Fruit fly (Drosophila melanogaster) whole organism, embryonic: ENCODE measurements around the gene Dpm3.

Source experiments
- BEAF-32 ChIP-seq: fragments of 200-800 bp; sonication (Bioruptor generic); optimal IDR thresholded peaks from 3 replicates; lab custom pipeline; 2017; ENCODE audit warnings: missing biosample characterization, missing genetic modification characterization, mild to moderate bottlenecking, moderate library complexity, missing genetic modification reagents
- C15 ChIP-seq: fragments of 200-800 bp; sonication (Bioruptor generic); IDR thresholded peaks from 3 replicates; pipeline ENCODE4 v1.3.6; 2022; ENCODE audit warnings: missing biosample characterization, missing genetic modification characterization
- CG10366 ChIP-seq: fragments of 200-800 bp; sonication (Bioruptor generic); IDR thresholded peaks from 2 replicates; pipeline ENCODE4 v1.3.6; 2022; ENCODE audit warnings: missing biosample characterization, missing genetic modification characterization
- CG11085 ChIP-seq: fragments of 200-800 bp; sonication (Bioruptor generic); IDR thresholded peaks from 2 replicates; pipeline ENCODE4 v1.3.6; 2022; ENCODE audit warnings: missing biosample characterization, missing genetic modification characterization
- CG11247 ChIP-seq: fragments of 200-800 bp; sonication (Bioruptor generic); IDR thresholded peaks from 2 replicates; pipeline ENCODE4 v1.3.6; 2022; ENCODE audit warnings: missing biosample characterization, missing genetic modification characterization
- CG11456 ChIP-seq: fragments of 200-800 bp; sonication (Bioruptor generic); IDR thresholded peaks from 3 replicates; pipeline ENCODE4 v1.3.6; 2022; ENCODE audit warnings: missing biosample characterization, missing genetic modification characterization
- CG11504 ChIP-seq: fragments of 200-800 bp; sonication (Bioruptor generic); optimal IDR thresholded peaks from 3 replicates; lab custom pipeline; 2019; ENCODE audit warnings: missing biosample characterization, mild to moderate bottlenecking, missing genetic modification characterization, moderate library complexity
- CG12236 ChIP-seq: fragments of 200-800 bp; sonication (Bioruptor generic); optimal IDR thresholded peaks from 2 replicates; lab custom pipeline; 2016; ENCODE audit warnings: missing biosample characterization, missing genetic modification characterization
- CG13287 ChIP-seq: fragments of 200-800 bp; sonication (Bioruptor generic); IDR thresholded peaks from 2 replicates; pipeline ENCODE4 v1.3.6; 2022; ENCODE audit warnings: missing biosample characterization, missing genetic modification characterization; ENCODE audit not compliant: partially characterized antibody
- CG14710 ChIP-seq: fragments of 200-800 bp; sonication (Bioruptor generic); optimal IDR thresholded peaks from 3 replicates; lab custom pipeline; 2019; ENCODE audit warnings: missing biosample characterization, mild to moderate bottlenecking, missing genetic modification characterization, moderate library complexity
- CG16815 ChIP-seq: fragments of 200-800 bp; sonication (Bioruptor generic); optimal IDR thresholded peaks from 3 replicates; lab custom pipeline; 2017; ENCODE audit warnings: missing biosample characterization, mild to moderate bottlenecking, missing genetic modification characterization
- CG17186 ChIP-seq: fragments of 200-800 bp; sonication (Bioruptor generic); optimal IDR thresholded peaks from 3 replicates; lab custom pipeline; 2017; ENCODE audit warnings: missing biosample characterization, missing genetic modification reagents, missing genetic modification characterization
- CG18262 ChIP-seq: fragments of 200-800 bp; optimal IDR thresholded peaks from 3 replicates; lab custom pipeline; 2019; ENCODE audit warnings: missing biosample characterization, mild to moderate bottlenecking, missing genetic modification characterization, moderate library complexity
- CG18476 ChIP-seq: fragments of 200-800 bp; sonication (Bioruptor generic); optimal IDR thresholded peaks from 2 replicates; lab custom pipeline; 2016; ENCODE audit warnings: missing biosample characterization, mild to moderate bottlenecking, missing genetic modification characterization
- CG31365 ChIP-seq: fragments of 200-800 bp; sonication (Bioruptor generic); optimal IDR thresholded peaks from 2 replicates; lab custom pipeline; 2018; ENCODE audit warnings: missing biosample characterization, mild to moderate bottlenecking, missing genetic modification characterization
- CG7556 ChIP-seq: fragments of 200-800 bp; sonication (Bioruptor generic); optimal IDR thresholded peaks from 2 replicates; lab custom pipeline; 2017; ENCODE audit warnings: missing biosample characterization, mild to moderate bottlenecking, missing genetic modification characterization
- CrebB ChIP-seq: fragments of 200-800 bp; sonication (Bioruptor generic); optimal IDR thresholded peaks from 3 replicates; lab custom pipeline; 2018; ENCODE audit warnings: missing biosample characterization, mild to moderate bottlenecking, missing genetic modification characterization
- Dad ChIP-seq: fragments of 200-800 bp; sonication (Bioruptor generic); optimal IDR thresholded peaks from 3 replicates; lab custom pipeline; 2016; ENCODE audit warnings: missing biosample characterization, missing genetic modification characterization
- Deaf1 ChIP-seq: fragments of 200-800 bp; optimal IDR thresholded peaks from 3 replicates; lab custom pipeline; 2019; ENCODE audit warnings: missing biosample characterization, mild to moderate bottlenecking, missing genetic modification characterization, moderate library complexity
- Dek ChIP-seq: fragments of 200-800 bp; sonication (Bioruptor generic); optimal IDR thresholded peaks from 3 replicates; lab custom pipeline; 2019; ENCODE audit warnings: missing biosample characterization, mild to moderate bottlenecking, missing genetic modification characterization, moderate library complexity
- Ets65A ChIP-seq: fragments of 200-800 bp; sonication (Bioruptor generic); peaks from one replicate; lab custom pipeline; 2016; ENCODE audit warnings: missing biosample characterization, missing genetic modification characterization
- GATAe ChIP-seq: fragments of 200-800 bp; sonication (Bioruptor generic); conservative IDR thresholded peaks from 2 replicates; pipeline ENCODE4 v1.3.6; 2022; ENCODE audit warnings: missing biosample characterization, missing genetic modification characterization
- Kr ChIP-seq: fragments of 200-800 bp; sonication (Bioruptor generic); optimal IDR thresholded peaks from 2 replicates; lab custom pipeline; 2017; ENCODE audit warnings: missing biosample characterization, mild to moderate bottlenecking, missing genetic modification characterization
- Lim3 ChIP-seq: fragments of 200-800 bp; sonication (Bioruptor generic); IDR thresholded peaks from 2 replicates; pipeline ENCODE4 v1.3.6; 2022; ENCODE audit warnings: missing biosample characterization, missing genetic modification characterization
- MBD-R2 ChIP-seq: fragments of 200-800 bp; sonication (Bioruptor generic); IDR thresholded peaks from 2 replicates; pipeline ENCODE4 v1.3.6; 2022; ENCODE audit warnings: missing biosample characterization, missing genetic modification characterization
- Mad ChIP-seq: fragments of 200-800 bp; sonication (Bioruptor generic); optimal IDR thresholded peaks from 2 replicates; lab custom pipeline; 2016; ENCODE audit warnings: missing biosample characterization, missing genetic modification characterization
- Nf-YA ChIP-seq: fragments of 200-800 bp; sonication (Bioruptor generic); IDR thresholded peaks from 2 replicates; pipeline ENCODE4 v1.3.6; 2022; ENCODE audit warnings: missing biosample characterization, missing genetic modification characterization
- Spps ChIP-seq: fragments of 200-800 bp; sonication (Bioruptor generic); optimal IDR thresholded peaks from 2 replicates; lab custom pipeline; 2018; ENCODE audit warnings: missing biosample characterization, mild to moderate bottlenecking, missing genetic modification characterization
- Sry-β ChIP-seq: fragments of 200-800 bp; sonication (Bioruptor generic); optimal IDR thresholded peaks from 2 replicates; lab custom pipeline; 2018; ENCODE audit warnings: missing biosample characterization, mild to moderate bottlenecking, missing genetic modification characterization, moderate library complexity
- Tbp ChIP-seq: fragments of >200 bp; optimal IDR thresholded peaks from 2 replicates; lab custom pipeline; 2018; ENCODE audit warnings: missing biosample characterization, missing genetic modification characterization
- abd-A ChIP-seq: fragments of 200-800 bp; sonication (Bioruptor generic); optimal IDR thresholded peaks from 3 replicates; lab custom pipeline; 2019; ENCODE audit warnings: missing biosample characterization, mild to moderate bottlenecking, missing genetic modification characterization, moderate library complexity
- ap ChIP-seq: fragments of 200-800 bp; sonication (Bioruptor generic); IDR thresholded peaks from 2 replicates; pipeline ENCODE4 v1.3.6; 2022; ENCODE audit warnings: missing biosample characterization, missing genetic modification characterization
- cas ChIP-seq: fragments of 200-800 bp; sonication (Bioruptor generic); IDR thresholded peaks from 2 replicates; pipeline ENCODE4 v1.3.6; 2022; ENCODE audit warnings: missing biosample characterization, missing genetic modification characterization
- ci ChIP-seq: fragments of 200-800 bp; sonication (Bioruptor generic); IDR thresholded peaks from 3 replicates; pipeline ENCODE4 v1.3.6; 2022; ENCODE audit warnings: missing biosample characterization, missing genetic modification characterization
- dm ChIP-seq: fragments of 200-800 bp; sonication (Bioruptor generic); optimal IDR thresholded peaks from 3 replicates; lab custom pipeline; 2016; ENCODE audit warnings: missing biosample characterization, missing genetic modification characterization
- exex ChIP-seq: fragments of 200-800 bp; sonication (Bioruptor generic); optimal IDR thresholded peaks from 4 replicates; lab custom pipeline; 2018; ENCODE audit warnings: missing biosample characterization, mild to moderate bottlenecking, missing genetic modification characterization, moderate library complexity
- fd64A ChIP-seq: fragments of 200-800 bp; sonication (Bioruptor generic); optimal IDR thresholded peaks from 3 replicates; lab custom pipeline; 2018; ENCODE audit warnings: missing biosample characterization, mild to moderate bottlenecking, missing genetic modification characterization
- hkb ChIP-seq, 2 experiments: fragments of 200-800 bp in 1 of 2; fragments of >200 bp in 1 of 2; sonication (Bioruptor generic) in 1 of 2; IDR thresholded peaks in 1 of 2; optimal IDR thresholded peaks in 1 of 2; 2 replicates each; pipeline versions ENCODE4 v1.3.6 to Lab custom; 2017 to 2022; ENCODE audit warnings: missing biosample characterization in 1 of 2, missing genetic modification characterization in 1 of 2
- kah ChIP-seq: fragments of 200-800 bp; sonication (Bioruptor generic); optimal IDR thresholded peaks from 2 replicates; lab custom pipeline; 2018; ENCODE audit warnings: missing biosample characterization, mild to moderate bottlenecking, missing genetic modification characterization
- klu ChIP-seq: fragments of 200-800 bp; sonication (Bioruptor generic); IDR thresholded peaks from 2 replicates; pipeline ENCODE4 v1.3.6; 2022; ENCODE audit warnings: missing biosample characterization, missing genetic modification characterization
- mld ChIP-seq: fragments of 200-800 bp; sonication (Bioruptor generic); IDR thresholded peaks from 3 replicates; pipeline ENCODE4 v1.3.6; 2022; ENCODE audit warnings: missing biosample characterization, missing genetic modification characterization; ENCODE audit not compliant: partially characterized antibody
- pb ChIP-seq: fragments of 200-800 bp; sonication (Bioruptor generic); optimal IDR thresholded peaks from 3 replicates; lab custom pipeline; 2016; ENCODE audit warnings: missing biosample characterization, missing genetic modification characterization
- pho ChIP-seq: fragments of 200-800 bp; sonication (Bioruptor generic); optimal IDR thresholded peaks from 2 replicates; lab custom pipeline; 2016; ENCODE audit warnings: missing biosample characterization, missing genetic modification characterization
- rib ChIP-seq: fragments of 200-800 bp; sonication (Bioruptor generic); IDR thresholded peaks from 2 replicates; pipeline ENCODE4 v1.3.6; 2022; ENCODE audit warnings: missing biosample characterization, missing genetic modification characterization
- sens-2 ChIP-seq: fragments of 200-800 bp; sonication (Bioruptor generic); IDR thresholded peaks from 2 replicates; pipeline ENCODE4 v1.3.6; 2022; ENCODE audit warnings: missing biosample characterization, missing genetic modification characterization
- sna ChIP-seq: fragments of 200-800 bp; sonication (Bioruptor generic); IDR thresholded peaks from 2 replicates; pipeline ENCODE4 v1.3.6; 2022; ENCODE audit warnings: missing biosample characterization, missing genetic modification characterization; ENCODE audit not compliant: partially characterized antibody
- ttk ChIP-seq: fragments of 200-800 bp; sonication (Bioruptor generic); IDR thresholded peaks from 2 replicates; pipeline ENCODE4 v2.1.2; 2022; ENCODE audit warnings: missing biosample characterization, missing genetic modification characterization
- zfh2 ChIP-seq: fragments of 200-800 bp; sonication (Bioruptor generic); optimal IDR thresholded peaks from 2 replicates; lab custom pipeline; 2016; ENCODE audit warnings: missing biosample characterization, missing genetic modification characterization

Gene Dpm3

dm6 chr3R:13400902-13401721 is 1.7 kb downstream of the Dpm3 start (continued):
- TF ChIP-seq cas (GFP tag; lab: Robert Waterston, UW) (0 out of 2 replicates have a peak, but pooled peaks have one; percentile 41), CrebB (peak; percentile 75), CG10366 (GFP tag; lab: Robert Waterston, UW) (peak; percentile 78), Dad (GFP tag; lab: Kevin White, UChicago) (peak; percentile 84), exex (tag; lab: Kevin White, UChicago) (peak; percentile 12), CG31365 (tag; lab: Kevin White, UChicago) (peak; percentile 67), CG18262 (peak; percentile 95), Kr (GFP tag; lab: Kevin White, UChicago) (no peak), CG11504 (peak; percentile 90), BEAF-32 (GFP tag; lab: Kevin White, UChicago) (no peak), mld (no peak), pb (peak; percentile 74), Nf-YA (GFP tag; lab: Robert Waterston, UW) (0 out of 2 replicates have a peak, but pooled peaks have one; percentile 14), sna (GFP tag; lab: Robert Waterston, UW) (no peak; the same call in 1 of the 2 replicates), sens-2 (GFP tag; lab: Robert Waterston, UW) (peak; percentile 75; the same call in 1 of the 2 replicates), CG14710 (tag; lab: Kevin White, UChicago) (peak; percentile 92), Ets65A (GFP tag; lab: Kevin White, UChicago) (peak; percentile 96), ttk (peak; percentile 83), CG13287 (GFP tag; lab: Robert Waterston, UW) (no peak), zfh2 (GFP tag; lab: Kevin White, UChicago) (peak; percentile 86), kah (GFP tag; lab: Kevin White, UChicago) (peak; percentile 86), Dek (peak; percentile 88), abd-A (tag; lab: Kevin White, UChicago) (no peak), Sry-β (GFP tag; lab: Kevin White, UChicago) (peak; percentile 49), CG7556 (GFP tag; lab: Kevin White, UChicago) (peak; percentile 94), CG11085 (GFP tag; lab: Robert Waterston, UW) (no peak), fd64A (GFP tag; lab: Kevin White, UChicago) (peak; percentile 60), CG11456 (GFP tag; lab: Robert Waterston, UW) (peak; percentile 71; the same call in 1 of the 3 replicates), CG17186 (peak; percentile 55), MBD-R2 (GFP tag; lab: Robert Waterston, UW) (peak; percentile 48), Mad (peak; percentile 80), Spps (tag; lab: Kevin White, UChicago) (peak; percentile 78), Deaf1 (peak; percentile 48), CG18476 (peak; percentile 71), hkb (optimal IDR thresholded peaks at IDR 0.05; lab: Kevin White, UChicago) (no peak), hkb (GFP tag; IDR thresholded peaks at IDR 0.05; lab: Robert Waterston, UW) (peak; percentile 89), pho (peak; percentile 85), CG16815 (GFP tag; lab: Kevin White, UChicago) (peak; percentile 87), GATAe (no peak; the same call in 1 of the 2 replicates), klu (GFP tag; lab: Robert Waterston, UW) (peak; percentile 81), ap (GFP tag; lab: Robert Waterston, UW) (peak; percentile 68), CG11247 (GFP tag; lab: Robert Waterston, UW) (peak; percentile 60), dm (GFP tag; lab: Kevin White, UChicago) (peak; percentile 71), C15 (GFP tag; lab: Robert Waterston, UW) (peak; percentile 63; the same call in 1 of the 3 replicates), CG12236 (peak; percentile 80), ci (GFP tag; lab: Robert Waterston, UW) (peak; percentile 87), rib (peak; percentile 77), Lim3 (GFP tag; lab: Robert Waterston, UW) (0 out of 2 replicates have a peak, but pooled peaks have one; percentile 24), Tbp (no peak)
